Worm (Caenorhabditis elegans) whole organism, L3 larva: Measurements from ENCODE around the gene unc-8.
"Not testable (repeated sequence)": the region's sequence is repeated elsewhere in the genome, so short reads cannot be mapped to it uniquely, and the experiment has no call there.

ENCODE experiments used
- ama-1 ChIP-seq: fragments of 150-350 bp; optimal IDR thresholded peaks from 2 replicates; lab custom pipeline; 2018
- egl-5 ChIP-seq: fragments of 150-350 bp; optimal IDR thresholded peaks from 2 replicates; lab custom pipeline; 2017; ENCODE audit warnings: missing biosample characterization, missing genetic modification reagents, missing genetic modification characterization, inconsistent platforms
- elt-3 ChIP-seq, 3 experiments: fragments of 150-350 bp in 1 of 3; sonication (generic microtip) in 2 of 3; optimal IDR thresholded peaks; 2 replicates in 2 of 3; 4 replicates in 1 of 3; lab custom pipeline; 2014 to 2017; ENCODE audit warnings: missing biosample characterization in 3 of 3, missing genetic modification characterization in 3 of 3
- fos-1 ChIP-seq: fragments of 150-350 bp; optimal IDR thresholded peaks from 2 replicates; lab custom pipeline; 2014; ENCODE audit warnings: missing biosample characterization, missing genetic modification characterization
- mdl-1 ChIP-seq: fragments of 150-350 bp; optimal IDR thresholded peaks from 2 replicates; lab custom pipeline; 2014; ENCODE audit warnings: missing biosample characterization, missing genetic modification characterization
- nhr-12 ChIP-seq: fragments of 150-350 bp; optimal IDR thresholded peaks from 2 replicates; lab custom pipeline; 2014; ENCODE audit warnings: missing biosample characterization, missing genetic modification characterization
- nhr-23 ChIP-seq: fragments of 150-350 bp; optimal IDR thresholded peaks from 2 replicates; lab custom pipeline; 2014; ENCODE audit warnings: missing biosample characterization, missing genetic modification reagents, missing genetic modification characterization
- nhr-77 ChIP-seq: fragments of 150-350 bp; optimal IDR thresholded peaks from 2 replicates; lab custom pipeline; 2014; ENCODE audit warnings: missing biosample characterization, missing genetic modification characterization
- pha-4 ChIP-seq: fragments of 150-350 bp; optimal IDR thresholded peaks from 2 replicates; lab custom pipeline; 2014; ENCODE audit warnings: missing biosample characterization, missing genetic modification reagents, missing genetic modification characterization
- pqm-1 ChIP-seq: fragments of 150-350 bp; optimal IDR thresholded peaks from 2 replicates; lab custom pipeline; 2017; ENCODE audit warnings: missing biosample characterization, missing genetic modification characterization, inconsistent platforms
- skn-1 ChIP-seq: fragments of 150-350 bp; optimal IDR thresholded peaks from 2 replicates; lab custom pipeline; 2014; ENCODE audit warnings: missing biosample characterization, missing genetic modification characterization
- tbx-2 ChIP-seq: sonication (generic microtip); optimal IDR thresholded peaks from 2 replicates; lab custom pipeline; 2016; ENCODE audit warnings: mild to moderate bottlenecking, missing genetic modification characterization, missing compliant biosample characterization
- unc-62 ChIP-seq: fragments of 150-350 bp; sonication (generic microtip); optimal IDR thresholded peaks from 4 replicates; lab custom pipeline; 2014; ENCODE audit warnings: missing biosample characterization, missing genetic modification reagents, missing genetic modification characterization
- ztf-11 ChIP-seq: fragments of 150-350 bp; optimal IDR thresholded peaks from 2 replicates; lab custom pipeline; 2014; ENCODE audit warnings: missing biosample characterization, missing genetic modification characterization

ce11 chrIV:7247243-7247642, 50.3 kb downstream of the unc-8 start, which contains the start of gene D2024.1:
- TF ChIP-seq nhr-12 (tag; lab: Kevin White, UChicago); fos-1 (tag; lab: Kevin White, UChicago); ama-1 (lab: Kevin White, UChicago); tbx-2 (tag; lab: Kevin White, UChicago); egl-5 (tag; lab: Kevin White, UChicago); nhr-77 (tag; lab: Kevin White, UChicago); ztf-11 (tag; lab: Kevin White, UChicago); skn-1; pha-4 (tag; lab: Kevin White, UChicago); pqm-1 (tag; lab: Kevin White, UChicago); elt-3 (tag; optimal IDR thresholded peaks at IDR 0.05; lab: Kevin White, UChicago); mdl-1 (tag; lab: Kevin White, UChicago); nhr-23 (tag; lab: Kevin White, UChicago); unc-62 (GFP tag; lab: Kevin White, UChicago): not testable (repeated sequence)
